Worm (Caenorhabditis elegans) whole organism, L2 larva: Measurements from ENCODE around the gene W02B12.1.

Experiments used
- Y55F3AM.14 ChIP-seq: fragments of 200-800 bp; sonication (Bioruptor generic); optimal IDR thresholded peaks from 2 replicates; lab custom pipeline; 2018; ENCODE audit warnings: mild to moderate bottlenecking, missing genetic modification characterization, missing compliant biosample characterization
- egl-27 ChIP-seq: sonication (generic microtip); optimal IDR thresholded peaks from 3 replicates; lab custom pipeline; 2017; ENCODE audit warnings: missing biosample characterization, missing genetic modification reagents, missing genetic modification characterization
- elt-3 ChIP-seq: sonication (generic microtip); optimal IDR thresholded peaks from 2 replicates; lab custom pipeline; 2017; ENCODE audit warnings: missing biosample characterization, missing genetic modification characterization
- lin-39 ChIP-seq: fragments of 150-350 bp; optimal IDR thresholded peaks from 2 replicates; lab custom pipeline; 2014; ENCODE audit warnings: missing biosample characterization, missing genetic modification reagents, missing genetic modification characterization
- lsy-2 ChIP-seq, 2 experiments: fragments of 150-350 bp in 1 of 2; sonication (generic microtip) in 1 of 2; optimal IDR thresholded peaks; 2 replicates each; lab custom pipeline; 2014 to 2017; ENCODE audit warnings: missing biosample characterization in 2 of 2, missing genetic modification characterization in 2 of 2
- mdl-1 ChIP-seq, 2 experiments: fragments of 150-350 bp in 1 of 2; sonication (generic microtip) in 1 of 2; optimal IDR thresholded peaks; 2 replicates each; lab custom pipeline; 2017; ENCODE audit warnings: missing biosample characterization in 2 of 2, missing genetic modification characterization in 2 of 2
- nhr-10 ChIP-seq: sonication (generic microtip); optimal IDR thresholded peaks from 2 replicates; lab custom pipeline; 2017; ENCODE audit warnings: missing biosample characterization, missing genetic modification characterization
- nhr-12 ChIP-seq: fragments of 150-350 bp; optimal IDR thresholded peaks from 2 replicates; lab custom pipeline; 2014; ENCODE audit warnings: missing biosample characterization, missing genetic modification characterization
- nhr-23 ChIP-seq: fragments of 150-350 bp; optimal IDR thresholded peaks from 2 replicates; lab custom pipeline; 2014; ENCODE audit warnings: missing biosample characterization, missing genetic modification reagents, missing genetic modification characterization
- nhr-237 ChIP-seq: fragments of 150-350 bp; optimal IDR thresholded peaks from 2 replicates; lab custom pipeline; 2014; ENCODE audit warnings: missing biosample characterization, missing genetic modification characterization
- skn-1 ChIP-seq: sonication (generic microtip); optimal IDR thresholded peaks from 2 replicates; lab custom pipeline; 2017; ENCODE audit warnings: missing biosample characterization, missing genetic modification characterization
- unc-62 ChIP-seq: fragments of 150-350 bp; optimal IDR thresholded peaks from 2 replicates; lab custom pipeline; 2014; ENCODE audit warnings: missing biosample characterization, missing genetic modification reagents, missing genetic modification characterization

ce11 chrII:11453639-11454038 lies 4.8 kb downstream of the W02B12.1 start:
- TF ChIP-seq nhr-10 (tag; lab: Kevin White, UChicago): no peak
- no peak for TF ChIP-seq mdl-1 (tag; optimal IDR thresholded peaks at IDR 0.05; lab: Kevin White, UChicago)
- TF ChIP-seq skn-1 (tag; lab: Kevin White, UChicago): no peak
- no peak for TF ChIP-seq lsy-2 (tag; optimal IDR thresholded peaks at IDR 0.05; lab: Kevin White, UChicago)
- TF ChIP-seq Y55F3AM.14: no peak
- no peak for TF ChIP-seq egl-27 (tag; lab: Kevin White, UChicago)
- no peak for TF ChIP-seq lin-39 (tag; lab: Kevin White, UChicago)
- no peak for TF ChIP-seq unc-62 (GFP tag; lab: Kevin White, UChicago)
- TF ChIP-seq elt-3 (tag; lab: Kevin White, UChicago): no peak
- no peak for TF ChIP-seq nhr-23 (tag; lab: Kevin White, UChicago)
- no peak for TF ChIP-seq nhr-237 (tag; lab: Kevin White, UChicago)
- no peak for TF ChIP-seq nhr-12 (tag; lab: Kevin White, UChicago)
